Worm (Caenorhabditis elegans) whole organism, L4 larva: ENCODE data around the gene str-217.

Experiments used
- ceh-62 ChIP-seq: sonication (generic microtip); optimal IDR thresholded peaks from 2 replicates; lab custom pipeline; 2017; ENCODE audit warnings: missing biosample characterization, missing genetic modification characterization
- ceh-82 ChIP-seq: sonication (generic microtip); optimal IDR thresholded peaks from 2 replicates; lab custom pipeline; 2017; ENCODE audit warnings: missing biosample characterization, missing genetic modification characterization
- dpl-1 ChIP-seq: fragments of 150-350 bp; optimal IDR thresholded peaks from 2 replicates; lab custom pipeline; 2014; ENCODE audit warnings: missing biosample characterization, missing genetic modification reagents, missing genetic modification characterization
- fkh-10 ChIP-seq: fragments of 150-350 bp; optimal IDR thresholded peaks from 2 replicates; lab custom pipeline; 2014; ENCODE audit warnings: missing biosample characterization, missing genetic modification reagents, missing genetic modification characterization
- hif-1 ChIP-seq, 2 experiments: sonication (generic microtip); optimal IDR thresholded peaks; 2 replicates each; lab custom pipeline; 2016 to 2017; ENCODE audit warnings: missing compliant biosample characterization in 2 of 2, missing genetic modification characterization in 2 of 2, missing genetic modification reagents in 2 of 2, missing genotype in 2 of 2, mild to moderate bottlenecking in 1 of 2
- lin-15B ChIP-seq: fragments of 150-350 bp; sonication (generic microtip); optimal IDR thresholded peaks from 3 replicates; lab custom pipeline; 2014; ENCODE audit warnings: missing biosample characterization, missing genetic modification characterization
- nhr-28 ChIP-seq: fragments of 150-350 bp; optimal IDR thresholded peaks from 2 replicates; lab custom pipeline; 2014; ENCODE audit warnings: missing biosample characterization, missing genetic modification characterization
- pha-4 ChIP-seq, 2 experiments: fragments of 150-350 bp in 1 of 2; fragments of 200-800 bp in 1 of 2; sonication (Bioruptor generic) in 1 of 2; IDR thresholded peaks in 1 of 2; optimal IDR thresholded peaks in 1 of 2; 2 replicates each; pipeline versions ENCODE4 v1.3.6 to Lab custom; 2014 to 2022; ENCODE audit warnings: missing genetic modification characterization in 2 of 2, missing genetic modification reagents in 2 of 2, missing biosample characterization in 1 of 2, missing compliant biosample characterization in 1 of 2
- php-3 ChIP-seq: fragments of 200-800 bp; sonication (Bioruptor generic); IDR thresholded peaks from 2 replicates; pipeline ENCODE4 v1.3.6; 2022; ENCODE audit warnings: missing genetic modification reagents, missing genetic modification characterization, missing compliant biosample characterization
- tra-1 ChIP-seq: fragments of 200-800 bp; sonication (Bioruptor generic); IDR thresholded peaks from 2 replicates; pipeline ENCODE4 v1.3.6; 2022; ENCODE audit warnings: missing genetic modification reagents, missing genetic modification characterization, missing compliant biosample characterization
- zip-2 ChIP-seq: fragments of 150-350 bp; optimal IDR thresholded peaks from 2 replicates; lab custom pipeline; 2014; ENCODE audit warnings: missing biosample characterization, missing genetic modification characterization
- ztf-11 ChIP-seq: fragments of 150-350 bp; optimal IDR thresholded peaks from 2 replicates; lab custom pipeline; 2014; ENCODE audit warnings: missing biosample characterization, missing genetic modification characterization

- no peak for TF ChIP-seq zip-2 (tag; lab: Kevin White, UChicago)
- TF ChIP-seq tra-1 (GFP tag; lab: Robert Waterston, UW): no peak
- no peak for TF ChIP-seq pha-4 (GFP tag; IDR thresholded peaks at IDR 0.05; lab: Robert Waterston, UW)
- TF ChIP-seq pha-4 (tag; optimal IDR thresholded peaks at IDR 0.05; lab: Kevin White, UChicago): no peak
- no peak for TF ChIP-seq lin-15B
- TF ChIP-seq ceh-62 (tag; lab: Kevin White, UChicago): no peak
- no peak for TF ChIP-seq dpl-1 (GFP tag; lab: Kevin White, UChicago)
- TF ChIP-seq ztf-11: no peak
- no peak for TF ChIP-seq hif-1 (tag; optimal IDR thresholded peaks at IDR 0.05; lab: Kevin White, UChicago)
- no peak for TF ChIP-seq fkh-10 (GFP tag; lab: Kevin White, UChicago)
- no peak for TF ChIP-seq php-3 (GFP tag; lab: Robert Waterston, UW)
- TF ChIP-seq ceh-82 (tag; lab: Kevin White, UChicago): no peak
- no peak for TF ChIP-seq nhr-28 (tag; lab: Kevin White, UChicago)
Measured at ce11 chrV:17008302-17008701, 8.2 kb upstream of the str-217 start, which contains the start of gene sri-69.
